Worm (Caenorhabditis elegans): ENCODE results near the gene col-87.

col-87 gene

DNA sequence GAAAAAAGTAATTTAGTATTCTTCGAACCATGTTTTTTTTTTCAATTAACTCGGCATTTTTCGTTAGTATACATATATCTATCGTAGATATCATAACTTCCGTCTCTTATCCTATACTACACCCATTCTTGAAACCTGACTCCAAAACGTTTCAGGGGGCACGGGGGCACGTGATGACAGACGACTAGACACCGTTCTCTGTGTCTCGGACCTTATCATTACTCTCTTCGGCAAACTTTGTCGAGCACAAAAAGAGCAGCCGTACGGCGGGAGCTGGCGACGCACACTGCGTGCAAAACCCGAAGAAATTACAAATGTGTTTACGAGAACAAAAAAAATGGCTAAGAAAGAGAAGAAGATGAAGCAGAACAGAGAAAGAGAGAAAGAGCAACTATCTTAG is 50.3 kb downstream of the col-87 start (continued):
- no peak for TF ChIP-seq egl-44 (GFP tag; IDR thresholded peaks at IDR 0.05)
- no peak for TF ChIP-seq T07F8.4 (tag; optimal IDR thresholded peaks at IDR 0.05)
- TF ChIP-seq Y53F4B.3 (GFP tag; IDR thresholded peaks at IDR 0.05), result no peak
- TF ChIP-seq atf-7 (tag; optimal IDR thresholded peaks at IDR 0.05), result peak; percentile 61
- peak; percentile 35; the same call in 1 of the 2 replicates for TF ChIP-seq mcd-1 (GFP tag; IDR thresholded peaks at IDR 0.05)
- no peak for TF ChIP-seq mxl-1 (tag; optimal IDR thresholded peaks at IDR 0.05)
- peak; percentile 12 for TF ChIP-seq ztf-18 (tag; optimal IDR thresholded peaks at IDR 0.05)
- TF ChIP-seq K12H6.12 (tag; optimal IDR thresholded peaks at IDR 0.05), result peak; percentile 57
- no peak for TF ChIP-seq lin-26 (GFP tag; IDR thresholded peaks at IDR 0.05)
- no peak for TF ChIP-seq B0261.1 (tag; optimal IDR thresholded peaks at IDR 0.05)
- TF ChIP-seq let-607 (tag; optimal IDR thresholded peaks at IDR 0.05), result peak in 1 of 2 experiments; percentile 62
- TF ChIP-seq zfh-2 (GFP tag; conservative IDR thresholded peaks at IDR 0.05), result peak; percentile 59; the same call in 1 of the 2 replicates
- TF ChIP-seq B0035.1 (tag; optimal IDR thresholded peaks at IDR 0.05), result no peak
- TF ChIP-seq nfyb-1 (GFP tag; IDR thresholded peaks at IDR 0.05), result peak; percentile 24; the same call in 1 of the 2 replicates
- TF ChIP-seq F52B5.7 (tag; optimal IDR thresholded peaks at IDR 0.05), result no peak
- no peak for TF ChIP-seq madf-8 (GFP tag; conservative IDR thresholded peaks at IDR 0.05)
- TF ChIP-seq xnd-1 (tag; optimal IDR thresholded peaks at IDR 0.05), result no peak
- TF ChIP-seq ztf-22 (GFP tag; optimal IDR thresholded peaks at IDR 0.05), result peak; percentile 21
- TF ChIP-seq ztf-6 (GFP tag; IDR thresholded peaks at IDR 0.05), result no peak
- no peak for TF ChIP-seq cebp-1 (GFP tag; IDR thresholded peaks at IDR 0.05)
- peak; percentile 72 for TF ChIP-seq cebp-1 (tag; optimal IDR thresholded peaks at IDR 0.05)
- peak; percentile 46; the same call in 1 of the 2 replicates for TF ChIP-seq hmg-1.2 (GFP tag; IDR thresholded peaks at IDR 0.05)

- TF ChIP-seq fkh-3 (tag; optimal IDR thresholded peaks at IDR 0.05) (no peak), Y79H2A.3 (GFP tag; conservative IDR thresholded peaks at IDR 0.05) (no peak), pha-4 (tag; optimal IDR thresholded peaks at IDR 0.05) (no peak), repo-1 (tag; optimal IDR thresholded peaks at IDR 0.05) (no peak), let-607 (tag; optimal IDR thresholded peaks at IDR 0.05) (peak; percentile 5 to 27), lin-54 (GFP tag; optimal IDR thresholded peaks at IDR 0.05) (no peak), zim-3 (tag; optimal IDR thresholded peaks at IDR 0.05) (no peak), nhr-80 (tag; optimal IDR thresholded peaks at IDR 0.05) (peak; percentile 74), ZK185.1 (tag; optimal IDR thresholded peaks at IDR 0.05; ENCODE audit: poor library complexity, severe bottlenecking) (no peak), let-526 (GFP tag; IDR thresholded peaks at IDR 0.05) (no peak), cebp-1 (GFP tag; IDR thresholded peaks at IDR 0.05) (no peak), cebp-1 (tag; optimal IDR thresholded peaks at IDR 0.05) (peak; percentile 32), madf-10 (tag; optimal IDR thresholded peaks at IDR 0.05) (no peak), lsy-27 (tag; optimal IDR thresholded peaks at IDR 0.05; ENCODE audit: borderline replicate concordance, insufficient read depth) (no peak), rcor-1 (GFP tag; IDR thresholded peaks at IDR 0.05) (no peak), die-1 (tag; optimal IDR thresholded peaks at IDR 0.05) (no peak), unc-62 (GFP tag; optimal IDR thresholded peaks at IDR 0.05) (no peak), hlh-26 (GFP tag; conservative IDR thresholded peaks at IDR 0.05) (no peak), egrh-3 (GFP tag; IDR thresholded peaks at IDR 0.05) (no peak), snpc-4 (GFP tag; optimal IDR thresholded peaks at IDR 0.05) (no peak), snpc-4 (tag; optimal IDR thresholded peaks at IDR 0.05) (peak in 1 of 4 experiments; percentile 25), ztf-6 (GFP tag; IDR thresholded peaks at IDR 0.05) (no peak), K11D2.4 (GFP tag; IDR thresholded peaks at IDR 0.05) (no peak), lin-26 (GFP tag; IDR thresholded peaks at IDR 0.05) (peak; percentile 32; the same call in 1 of the 2 replicates), xnd-1 (tag; optimal IDR thresholded peaks at IDR 0.05) (no peak), akir-1 (GFP tag; optimal IDR thresholded peaks at IDR 0.05) (no peak), attf-3 (GFP tag; conservative IDR thresholded peaks at IDR 0.05) (no peak), T07F8.4 (tag; optimal IDR thresholded peaks at IDR 0.05) (no peak), ztf-26 (tag; optimal IDR thresholded peaks at IDR 0.05) (no peak), ceh-79 (tag; optimal IDR thresholded peaks at IDR 0.05) (no peak), mxl-1 (tag; optimal IDR thresholded peaks at IDR 0.05) (no peak), T26A5.8 (tag; optimal IDR thresholded peaks at IDR 0.05) (no peak)
Measured at ce11 chrII:14042836-14043604, 51.5 kb downstream of the col-87 start.
